Fruit fly (Drosophila melanogaster) whole organism, embryonic: Measurements from ENCODE around the gene KdelR.

Source experiments
- Aef1 ChIP-seq: fragments of 200-800 bp; sonication (Bioruptor generic); IDR thresholded peaks from 3 replicates; pipeline ENCODE4 v1.3.6; 2022; ENCODE audit warnings: missing biosample characterization, missing genetic modification characterization
- BtbVII ChIP-seq: fragments of 200-800 bp; sonication (Bioruptor generic); optimal IDR thresholded peaks from 3 replicates; lab custom pipeline; 2017; ENCODE audit warnings: missing biosample characterization, mild to moderate bottlenecking, missing genetic modification characterization
- CG11085 ChIP-seq: fragments of 200-800 bp; sonication (Bioruptor generic); IDR thresholded peaks from 2 replicates; pipeline ENCODE4 v1.3.6; 2022; ENCODE audit warnings: missing biosample characterization, missing genetic modification characterization
- CG11456 ChIP-seq: fragments of 200-800 bp; sonication (Bioruptor generic); IDR thresholded peaks from 3 replicates; pipeline ENCODE4 v1.3.6; 2022; ENCODE audit warnings: missing biosample characterization, missing genetic modification characterization
- CG12219 ChIP-seq: fragments of 200-800 bp; sonication (Bioruptor generic); optimal IDR thresholded peaks from 3 replicates; lab custom pipeline; 2018; ENCODE audit warnings: missing biosample characterization, mild to moderate bottlenecking, missing genetic modification characterization
- CG1233 ChIP-seq: fragments of 200-800 bp; sonication (Bioruptor generic); optimal IDR thresholded peaks from 4 replicates; lab custom pipeline; 2018; ENCODE audit warnings: missing biosample characterization, mild to moderate bottlenecking, missing genetic modification characterization
- CG18599 ChIP-seq: fragments of 200-800 bp; sonication (Bioruptor generic); optimal IDR thresholded peaks from 3 replicates; lab custom pipeline; 2017; ENCODE audit warnings: missing biosample characterization, missing genetic modification characterization, mild to moderate bottlenecking, moderate library complexity, missing genetic modification reagents
- CG2129 ChIP-seq: fragments of 200-800 bp; sonication (Bioruptor generic); IDR thresholded peaks from 2 replicates; pipeline ENCODE4 v1.3.6; 2022; ENCODE audit warnings: missing biosample characterization, missing genetic modification characterization; ENCODE audit not compliant: partially characterized antibody
- CG2202 ChIP-seq: fragments of 200-800 bp; sonication (Bioruptor generic); optimal IDR thresholded peaks from 2 replicates; lab custom pipeline; 2018; ENCODE audit warnings: missing biosample characterization, mild to moderate bottlenecking, missing genetic modification characterization
- CG3163 ChIP-seq: fragments of 200-800 bp; sonication (Bioruptor generic); optimal IDR thresholded peaks from 3 replicates; lab custom pipeline; 2016; ENCODE audit warnings: missing biosample characterization, missing genetic modification characterization
- CG3838 ChIP-seq: fragments of 200-800 bp; sonication (Bioruptor generic); optimal IDR thresholded peaks from 3 replicates; lab custom pipeline; 2016; ENCODE audit warnings: missing biosample characterization, missing genetic modification characterization
- CG5953 ChIP-seq: fragments of 200-800 bp; sonication (Bioruptor generic); IDR thresholded peaks from 2 replicates; pipeline ENCODE4 v1.3.6; 2022; ENCODE audit warnings: missing biosample characterization, missing genetic modification characterization
- CG6854 ChIP-seq: fragments of 200-800 bp; sonication (Bioruptor generic); optimal IDR thresholded peaks from 3 replicates; lab custom pipeline; 2017; ENCODE audit warnings: missing biosample characterization, mild to moderate bottlenecking, missing genetic modification characterization
- CG7271 ChIP-seq: fragments of 200-800 bp; sonication (Bioruptor generic); optimal IDR thresholded peaks from 2 replicates; lab custom pipeline; 2018; ENCODE audit warnings: missing biosample characterization, mild to moderate bottlenecking, missing genetic modification characterization, moderate library complexity
- CG8281 ChIP-seq: fragments of 200-800 bp; sonication (Bioruptor generic); optimal IDR thresholded peaks from 2 replicates; lab custom pipeline; 2018; ENCODE audit warnings: missing biosample characterization, mild to moderate bottlenecking, missing genetic modification characterization, moderate library complexity
- CG9215 ChIP-seq: fragments of 200-800 bp; sonication (Bioruptor generic); IDR thresholded peaks from 2 replicates; pipeline ENCODE4 v1.3.6; 2022; ENCODE audit warnings: missing biosample characterization, missing genetic modification characterization
- Hand ChIP-seq: fragments of 200-800 bp; sonication (Bioruptor generic); optimal IDR thresholded peaks from 2 replicates; lab custom pipeline; 2017; ENCODE audit warnings: mild to moderate bottlenecking, missing biosample characterization, missing genetic modification reagents, missing genetic modification characterization
- Hmr ChIP-seq: fragments of 200-800 bp; sonication (Bioruptor generic); optimal IDR thresholded peaks from 3 replicates; lab custom pipeline; 2017; ENCODE audit warnings: mild to moderate bottlenecking, missing biosample characterization, missing genetic modification reagents, missing genetic modification characterization
- Rx ChIP-seq: fragments of 200-800 bp; sonication (Bioruptor generic); IDR thresholded peaks from 2 replicates; pipeline ENCODE4 v1.3.6; 2022; ENCODE audit warnings: missing biosample characterization, missing genetic modification characterization
- ac ChIP-seq: fragments of 200-800 bp; sonication (Bioruptor generic); optimal IDR thresholded peaks from 3 replicates; lab custom pipeline; 2017; ENCODE audit warnings: missing biosample characterization, mild to moderate bottlenecking, missing genetic modification characterization
- ato ChIP-seq: fragments of 200-800 bp; sonication (Bioruptor generic); IDR thresholded peaks from 2 replicates; pipeline ENCODE4 v1.3.6; 2022; ENCODE audit warnings: missing biosample characterization, missing genetic modification characterization; ENCODE audit not compliant: partially characterized antibody
- btn ChIP-seq: fragments of 200-800 bp; sonication (Bioruptor generic); optimal IDR thresholded peaks from 2 replicates; lab custom pipeline; 2016; ENCODE audit warnings: missing biosample characterization, missing genetic modification characterization
- chn ChIP-seq: fragments of 200-800 bp; sonication (Bioruptor generic); optimal IDR thresholded peaks from 2 replicates; lab custom pipeline; 2016; ENCODE audit warnings: missing biosample characterization, missing genetic modification characterization
- crc ChIP-seq: fragments of 200-800 bp; sonication (Bioruptor generic); optimal IDR thresholded peaks from 2 replicates; lab custom pipeline; 2016; ENCODE audit warnings: missing biosample characterization, missing genetic modification characterization
- disco-r ChIP-seq: fragments of 200-800 bp; sonication (Bioruptor generic); optimal IDR thresholded peaks from 2 replicates; lab custom pipeline; 2016; ENCODE audit warnings: missing biosample characterization, missing genetic modification characterization
- dm ChIP-seq: fragments of 200-800 bp; sonication (Bioruptor generic); optimal IDR thresholded peaks from 3 replicates; lab custom pipeline; 2016; ENCODE audit warnings: missing biosample characterization, missing genetic modification characterization
- eve ChIP-seq, 2 experiments: fragments of >200 bp; optimal IDR thresholded peaks; 2 replicates each; lab custom pipeline; 2017; ENCODE audit warnings: missing biosample characterization in 2 of 2, missing genetic modification characterization in 2 of 2
- ham ChIP-seq: fragments of 200-800 bp; sonication (Bioruptor generic); IDR thresholded peaks from 2 replicates; pipeline ENCODE4 v1.3.6; 2022; ENCODE audit warnings: missing biosample characterization, missing genetic modification characterization
- her ChIP-seq: fragments of 200-800 bp; sonication (Bioruptor generic); optimal IDR thresholded peaks from 2 replicates; lab custom pipeline; 2016; ENCODE audit warnings: missing biosample characterization, missing genetic modification characterization
- mirr ChIP-seq: fragments of 200-800 bp; sonication (Bioruptor generic); optimal IDR thresholded peaks from 3 replicates; lab custom pipeline; 2018; ENCODE audit warnings: missing biosample characterization, mild to moderate bottlenecking, missing genetic modification characterization
- odd ChIP-seq: fragments of 200-800 bp; sonication (Bioruptor generic); optimal IDR thresholded peaks from 2 replicates; lab custom pipeline; 2017; ENCODE audit warnings: missing biosample characterization, mild to moderate bottlenecking, missing genetic modification characterization
- phol ChIP-seq: fragments of 200-800 bp; sonication (Bioruptor generic); optimal IDR thresholded peaks from 3 replicates; lab custom pipeline; 2018; ENCODE audit warnings: missing biosample characterization, mild to moderate bottlenecking, missing genetic modification characterization, moderate library complexity
- pzg ChIP-seq: fragments of 200-800 bp; sonication (Bioruptor generic); optimal IDR thresholded peaks from 3 replicates; lab custom pipeline; 2018; ENCODE audit warnings: missing biosample characterization, mild to moderate bottlenecking, missing genetic modification characterization, moderate library complexity
- shn ChIP-seq: fragments of 200-800 bp; sonication (Bioruptor generic); optimal IDR thresholded peaks from 3 replicates; lab custom pipeline; 2016; ENCODE audit warnings: missing biosample characterization, missing genetic modification characterization
- sr ChIP-seq: fragments of 200-800 bp; sonication (Bioruptor generic); IDR thresholded peaks from 3 replicates; pipeline ENCODE4 v1.3.6; 2022; ENCODE audit warnings: missing biosample characterization, missing genetic modification characterization
- stc ChIP-seq: fragments of 200-800 bp; sonication (Bioruptor generic); IDR thresholded peaks from 2 replicates; pipeline ENCODE4 v1.3.6; 2022; ENCODE audit warnings: missing biosample characterization, missing genetic modification characterization
- tna ChIP-seq: fragments of 200-800 bp; sonication (Bioruptor generic); IDR thresholded peaks from 2 replicates; pipeline ENCODE4 v1.3.6; 2022; ENCODE audit warnings: missing biosample characterization, missing genetic modification characterization; ENCODE audit not compliant: partially characterized antibody
- zfh1 ChIP-seq: fragments of 200-800 bp; sonication (Bioruptor generic); IDR thresholded peaks from 3 replicates; pipeline ENCODE4 v1.3.6; 2022; ENCODE audit warnings: missing biosample characterization, missing genetic modification characterization
- zfh2 ChIP-seq: fragments of 200-800 bp; sonication (Bioruptor generic); optimal IDR thresholded peaks from 2 replicates; lab custom pipeline; 2016; ENCODE audit warnings: missing biosample characterization, missing genetic modification characterization

The KdelR gene

DNA sequence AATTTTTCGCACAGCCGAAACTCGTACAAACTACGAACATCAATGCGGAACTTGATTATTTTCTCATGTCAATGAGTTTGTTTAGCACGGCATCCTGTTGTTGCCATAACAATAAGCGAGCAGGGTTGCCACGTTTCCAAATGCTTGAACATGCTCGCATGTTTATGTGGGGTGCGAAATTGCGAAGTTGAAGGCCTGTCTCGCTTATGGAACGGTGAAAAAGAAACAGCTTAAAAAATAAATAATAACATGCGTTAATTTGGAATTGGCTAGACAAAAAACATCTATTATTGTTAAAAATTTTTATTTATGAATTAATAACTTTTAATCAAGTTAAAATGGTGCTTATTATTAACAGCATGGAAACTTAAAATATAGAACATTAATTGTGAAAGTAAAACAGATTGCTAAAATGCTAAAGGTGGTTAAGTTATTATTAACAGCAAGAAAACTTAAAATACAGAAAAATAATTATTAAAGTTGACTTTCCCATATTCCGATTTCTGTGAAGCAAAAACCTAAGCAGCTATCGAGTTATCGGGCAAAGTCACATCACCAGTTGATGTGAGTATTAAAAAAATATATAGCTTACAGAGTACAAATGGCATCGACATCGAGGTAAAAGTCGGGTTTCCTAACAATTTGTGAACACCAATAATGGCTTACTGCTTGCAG lies 4.3 kb downstream of the KdelR start, which contains the start of the genes Bug22 and TfIIB (continued):
- no peak for TF ChIP-seq Hmr (GFP tag; lab: Kevin White, UChicago)
- TF ChIP-seq odd (GFP tag; lab: Kevin White, UChicago) = peak; percentile 15
- no peak for TF ChIP-seq CG5953 (GFP tag; lab: Robert Waterston, UW)
- peak; percentile 90 for TF ChIP-seq CG11456 (GFP tag; lab: Robert Waterston, UW)
- TF ChIP-seq CG1233 = peak; percentile 66
- TF ChIP-seq ac (GFP tag; lab: Kevin White, UChicago) = no peak
- TF ChIP-seq dm (GFP tag; lab: Kevin White, UChicago) = peak; percentile 74
- TF ChIP-seq CG18599 = no peak
- 0 out of 2 replicates have a peak, but pooled peaks have one; percentile 44 for TF ChIP-seq CG11085 (GFP tag; lab: Robert Waterston, UW)
- peak; percentile 25 for TF ChIP-seq her (GFP tag; lab: Kevin White, UChicago)
- no peak for TF ChIP-seq CG6854 (GFP tag; lab: Kevin White, UChicago)
- no peak for TF ChIP-seq CG9215 (GFP tag; lab: Robert Waterston, UW)
- peak; percentile 37 for TF ChIP-seq crc (GFP tag; lab: Kevin White, UChicago)
- peak; percentile 28 for TF ChIP-seq CG12219 (GFP tag; lab: Kevin White, UChicago)
- TF ChIP-seq disco-r = no peak
- peak; percentile 56 for TF ChIP-seq BtbVII (GFP tag; lab: Kevin White, UChicago)
- peak; percentile 40 for TF ChIP-seq Rx (GFP tag; lab: Robert Waterston, UW)
- no peak for TF ChIP-seq ato (GFP tag; lab: Robert Waterston, UW)
- no peak for TF ChIP-seq ham (GFP tag; lab: Robert Waterston, UW)
- TF ChIP-seq Hand (GFP tag; lab: Kevin White, UChicago) = no peak
- peak; percentile 74 for TF ChIP-seq phol
- no peak for TF ChIP-seq btn (GFP tag; lab: Kevin White, UChicago)
- no peak for TF ChIP-seq CG8281 (tag; lab: Kevin White, UChicago)
- TF ChIP-seq stc (GFP tag; lab: Robert Waterston, UW) = peak; percentile 65
- TF ChIP-seq zfh2 (GFP tag; lab: Kevin White, UChicago) = peak; percentile 75
- TF ChIP-seq mirr (GFP tag; lab: Kevin White, UChicago) = peak; percentile 45
- peak; percentile 6 for TF ChIP-seq CG7271 (tag; lab: Kevin White, UChicago)
- TF ChIP-seq zfh1 (GFP tag; lab: Robert Waterston, UW) = peak; percentile 78
- no peak for TF ChIP-seq eve (GFP tag; optimal IDR thresholded peaks at IDR 0.05; lab: Kevin White, UChicago)
- TF ChIP-seq Aef1 (GFP tag; lab: Robert Waterston, UW) = peak; percentile 66; the same call in 2 of the 3 replicates
- no peak for TF ChIP-seq CG2129 (GFP tag; lab: Robert Waterston, UW)
- TF ChIP-seq shn (GFP tag; lab: Kevin White, UChicago) = peak; percentile 71
- no peak for TF ChIP-seq sr (GFP tag; lab: Robert Waterston, UW)
- TF ChIP-seq CG3838 (GFP tag; lab: Kevin White, UChicago) = no peak
- TF ChIP-seq tna (GFP tag; lab: Robert Waterston, UW) = no peak
- peak; percentile 5 for TF ChIP-seq CG3163 (GFP tag; lab: Kevin White, UChicago)
- TF ChIP-seq CG2202 (tag; lab: Kevin White, UChicago) = peak; percentile 21
- TF ChIP-seq pzg (GFP tag; lab: Kevin White, UChicago) = peak; percentile 53
- TF ChIP-seq chn (GFP tag; lab: Kevin White, UChicago) = peak; percentile 81
